Worm (Caenorhabditis elegans) whole organism, late embryonic: ENCODE data around the gene hsp-43.

ENCODE experiments used
- C38D4.7 ChIP-seq: fragments of 200-800 bp; sonication (Bioruptor generic); optimal IDR thresholded peaks from 2 replicates; lab custom pipeline; 2018; ENCODE audit warnings: mild to moderate bottlenecking, missing genetic modification characterization, moderate library complexity, missing compliant biosample characterization
- K09A11.1 ChIP-seq: sonication (generic microtip); optimal IDR thresholded peaks from 2 replicates; lab custom pipeline; 2017; ENCODE audit warnings: antibody characterized with exemption, mild to moderate bottlenecking, missing genetic modification characterization, missing compliant biosample characterization; ENCODE audit not compliant: insufficient read depth
- Y22D7AL.16 ChIP-seq: sonication (generic microtip); optimal IDR thresholded peaks from 2 replicates; lab custom pipeline; 2016; ENCODE audit warnings: missing genetic modification characterization, missing compliant biosample characterization
- ama-1 ChIP-seq: fragments of 150-350 bp; optimal IDR thresholded peaks from 2 replicates; lab custom pipeline; 2014
- ceh-14 ChIP-seq: sonication (generic microtip); optimal IDR thresholded peaks from 2 replicates; lab custom pipeline; 2016; ENCODE audit warnings: missing genotype, missing genetic modification characterization, missing compliant biosample characterization
- ceh-18 ChIP-seq: sonication (generic microtip); optimal IDR thresholded peaks from 2 replicates; lab custom pipeline; 2016; ENCODE audit warnings: missing genetic modification characterization, missing compliant biosample characterization
- ceh-2 ChIP-seq: sonication (generic microtip); optimal IDR thresholded peaks from 2 replicates; lab custom pipeline; 2016; ENCODE audit warnings: missing genotype, missing genetic modification characterization, missing compliant biosample characterization
- ceh-24 ChIP-seq: sonication (generic microtip); optimal IDR thresholded peaks from 2 replicates; lab custom pipeline; 2016; ENCODE audit warnings: mild to moderate bottlenecking, missing genetic modification characterization, missing compliant biosample characterization
- ceh-31 ChIP-seq: sonication (generic microtip); optimal IDR thresholded peaks from 2 replicates; lab custom pipeline; 2016; ENCODE audit warnings: missing genetic modification characterization, missing compliant biosample characterization
- ceh-34 ChIP-seq: sonication (generic microtip); optimal IDR thresholded peaks from 2 replicates; lab custom pipeline; 2016; ENCODE audit warnings: mild to moderate bottlenecking, missing genetic modification characterization, missing compliant biosample characterization
- ceh-45 ChIP-seq: fragments of 200-800 bp; sonication (Bioruptor generic); IDR thresholded peaks from 2 replicates; pipeline ENCODE4 v1.3.6; 2022; ENCODE audit warnings: missing genetic modification reagents, missing genetic modification characterization, missing compliant biosample characterization
- ceh-6 ChIP-seq: fragments of 200-800 bp; sonication (Bioruptor generic); optimal IDR thresholded peaks from 2 replicates; lab custom pipeline; 2018; ENCODE audit warnings: mild to moderate bottlenecking, missing genetic modification characterization, missing compliant biosample characterization
- ceh-9 ChIP-seq: sonication (generic microtip); optimal IDR thresholded peaks from 2 replicates; lab custom pipeline; 2016; ENCODE audit warnings: mild to moderate bottlenecking, missing genetic modification characterization, inconsistent platforms, missing compliant biosample characterization
- dve-1 ChIP-seq: sonication (generic microtip); optimal IDR thresholded peaks from 2 replicates; lab custom pipeline; 2017; ENCODE audit warnings: antibody characterized with exemption, mild to moderate bottlenecking, missing genetic modification characterization, missing compliant biosample characterization
- elt-2 ChIP-seq: sonication (generic microtip); optimal IDR thresholded peaks from 2 replicates; lab custom pipeline; 2016; ENCODE audit warnings: missing genetic modification reagents, missing genetic modification characterization, missing compliant biosample characterization
- elt-4 ChIP-seq: sonication (generic microtip); optimal IDR thresholded peaks from 2 replicates; lab custom pipeline; 2016; ENCODE audit warnings: missing genetic modification characterization, missing compliant biosample characterization
- eyg-1 ChIP-seq: sonication (generic microtip); optimal IDR thresholded peaks from 2 replicates; lab custom pipeline; 2016; ENCODE audit warnings: missing genotype, missing genetic modification characterization, missing compliant biosample characterization
- fkh-10 ChIP-seq: fragments of 150-350 bp; optimal IDR thresholded peaks from 2 replicates; lab custom pipeline; 2014; ENCODE audit warnings: missing biosample characterization, missing genetic modification reagents, missing genetic modification characterization
- gmeb-2 ChIP-seq: sonication (generic microtip); optimal IDR thresholded peaks from 2 replicates; lab custom pipeline; 2016; ENCODE audit warnings: missing genetic modification characterization, inconsistent platforms, missing compliant biosample characterization
- hlh-30 ChIP-seq: sonication (generic microtip); optimal IDR thresholded peaks from 2 replicates; lab custom pipeline; 2017; ENCODE audit warnings: antibody characterized with exemption, missing genetic modification characterization, missing compliant biosample characterization; ENCODE audit not compliant: insufficient read depth
- hlh-6 ChIP-seq: sonication (generic microtip); optimal IDR thresholded peaks from 2 replicates; lab custom pipeline; 2016; ENCODE audit warnings: missing genotype, missing genetic modification characterization, missing compliant biosample characterization
- lim-6 ChIP-seq: sonication (generic microtip); optimal IDR thresholded peaks from 2 replicates; lab custom pipeline; 2016; ENCODE audit warnings: missing genetic modification characterization, missing compliant biosample characterization
- madf-2 ChIP-seq: sonication (generic microtip); optimal IDR thresholded peaks from 2 replicates; lab custom pipeline; 2017; ENCODE audit warnings: missing genetic modification characterization, missing compliant biosample characterization
- mec-3 ChIP-seq: sonication (generic microtip); optimal IDR thresholded peaks from 2 replicates; lab custom pipeline; 2016; ENCODE audit warnings: borderline replicate concordance, missing genetic modification characterization, missing compliant biosample characterization
- nhr-11 ChIP-seq: fragments of 150-350 bp; optimal IDR thresholded peaks from 2 replicates; lab custom pipeline; 2014; ENCODE audit warnings: missing biosample characterization, missing genetic modification characterization
- npax-4 ChIP-seq: sonication (generic microtip); optimal IDR thresholded peaks from 2 replicates; lab custom pipeline; 2016; ENCODE audit warnings: missing genetic modification characterization, missing compliant biosample characterization
- odd-2 ChIP-seq: sonication (generic microtip); optimal IDR thresholded peaks from 2 replicates; lab custom pipeline; 2017; ENCODE audit warnings: antibody characterized with exemption, mild to moderate bottlenecking, missing genetic modification characterization, missing compliant biosample characterization
- pag-3 ChIP-seq: sonication (generic microtip); optimal IDR thresholded peaks from 2 replicates; lab custom pipeline; 2016; ENCODE audit warnings: missing compliant biosample characterization, missing genetic modification characterization, borderline replicate concordance
- pat-9 ChIP-seq: fragments of 200-800 bp; sonication (Bioruptor generic); optimal IDR thresholded peaks from 2 replicates; lab custom pipeline; 2018; ENCODE audit warnings: mild to moderate bottlenecking, missing genetic modification characterization, moderate library complexity, missing compliant biosample characterization
- pha-4 ChIP-seq: fragments of 150-350 bp; optimal IDR thresholded peaks from 2 replicates; lab custom pipeline; 2018; ENCODE audit warnings: missing biosample characterization, missing genetic modification reagents, missing genetic modification characterization
- pros-1 ChIP-seq: fragments of 150-350 bp; optimal IDR thresholded peaks from 2 replicates; lab custom pipeline; 2014; ENCODE audit warnings: missing biosample characterization, missing genetic modification reagents, missing genetic modification characterization
- ref-2 ChIP-seq: sonication (generic microtip); optimal IDR thresholded peaks from 2 replicates; lab custom pipeline; 2016; ENCODE audit warnings: missing genetic modification characterization, missing compliant biosample characterization
- rnt-1 ChIP-seq: sonication (generic microtip); optimal IDR thresholded peaks from 2 replicates; lab custom pipeline; 2016; ENCODE audit warnings: missing genetic modification characterization, missing compliant biosample characterization
- sdc-2 ChIP-seq: sonication (generic microtip); optimal IDR thresholded peaks from 2 replicates; lab custom pipeline; 2016; ENCODE audit warnings: missing genotype, missing genetic modification characterization, missing compliant biosample characterization
- sox-2 ChIP-seq: fragments of 200-800 bp; sonication (Bioruptor generic); IDR thresholded peaks from 2 replicates; pipeline ENCODE4 v1.3.6; 2022; ENCODE audit warnings: missing genetic modification reagents, missing genetic modification characterization, missing compliant biosample characterization
- sox-4 ChIP-seq: sonication (generic microtip); optimal IDR thresholded peaks from 2 replicates; lab custom pipeline; 2017; ENCODE audit warnings: mild to moderate bottlenecking, missing genetic modification characterization, inconsistent platforms, missing compliant biosample characterization
- tbx-2 ChIP-seq: sonication (generic microtip); optimal IDR thresholded peaks from 2 replicates; lab custom pipeline; 2016; ENCODE audit warnings: missing genetic modification characterization, missing compliant biosample characterization
- tbx-7 ChIP-seq: sonication (generic microtip); optimal IDR thresholded peaks from 2 replicates; lab custom pipeline; 2016; ENCODE audit warnings: missing genotype, missing genetic modification characterization, missing compliant biosample characterization
- ttx-3 ChIP-seq: sonication (generic microtip); optimal IDR thresholded peaks from 2 replicates; lab custom pipeline; 2016; ENCODE audit warnings: missing genetic modification reagents, missing genetic modification characterization, missing compliant biosample characterization
- unc-42 ChIP-seq: sonication (generic microtip); optimal IDR thresholded peaks from 2 replicates; lab custom pipeline; 2016; ENCODE audit warnings: missing genotype, missing genetic modification characterization, missing compliant biosample characterization
- unc-55 ChIP-seq: sonication (generic microtip); optimal IDR thresholded peaks from 2 replicates; lab custom pipeline; 2017; ENCODE audit warnings: missing biosample characterization, missing genetic modification reagents, missing genetic modification characterization
- ztf-16 ChIP-seq: sonication (generic microtip); optimal IDR thresholded peaks from 2 replicates; lab custom pipeline; 2017; ENCODE audit warnings: missing genetic modification characterization, missing compliant biosample characterization

hsp-43 gene

DNA sequence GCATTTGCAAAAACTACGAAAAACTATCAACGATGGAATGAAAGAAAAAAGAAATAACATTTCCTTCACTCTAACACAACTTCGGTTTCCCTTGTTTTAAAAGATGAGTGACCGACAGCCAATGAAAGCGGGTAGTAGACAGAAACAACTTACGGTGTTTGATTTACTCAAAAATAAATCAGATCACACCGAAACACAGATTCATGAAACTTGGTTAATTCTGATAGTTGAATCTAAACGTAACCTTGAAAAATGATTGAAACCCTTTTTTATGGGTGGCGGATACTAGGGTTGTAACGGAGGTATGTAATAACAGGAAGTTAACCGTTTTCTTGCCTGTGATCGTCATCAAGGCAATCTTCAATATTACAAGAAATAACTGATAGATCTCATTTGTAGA is 40.0 kb upstream of the hsp-43 start:
- no peak for TF ChIP-seq madf-2
- no peak for TF ChIP-seq dve-1 (tag; lab: Kevin White, UChicago)

DNA sequence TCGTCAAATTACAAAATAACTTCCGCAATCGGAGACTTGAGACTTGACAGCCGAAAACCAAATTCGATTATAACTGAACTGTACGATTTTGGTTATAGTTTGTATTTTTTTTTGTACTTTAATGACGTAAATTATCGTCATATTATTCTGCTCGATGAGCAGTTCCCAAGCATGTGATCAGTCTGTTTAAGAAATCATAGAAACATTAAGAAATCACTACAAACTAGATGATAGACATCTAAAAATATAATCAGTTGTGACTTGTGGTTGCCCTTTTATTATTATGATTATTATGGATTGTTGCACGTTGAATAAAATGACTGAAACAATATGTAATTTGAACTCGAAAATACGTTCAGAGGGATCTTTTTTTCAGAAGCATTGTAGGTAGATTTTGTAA is 38.9 kb upstream of the hsp-43 start:
- TF ChIP-seq sdc-2 (tag; lab: Kevin White, UChicago) = no peak
- no peak for TF ChIP-seq ref-2 (tag; lab: Kevin White, UChicago)
- no peak for TF ChIP-seq sox-2 (GFP tag; lab: Robert Waterston, UW)
- TF ChIP-seq odd-2 = no peak
- TF ChIP-seq ceh-45 (GFP tag; lab: Robert Waterston, UW) = no peak
- no peak for TF ChIP-seq sox-4 (tag; lab: Kevin White, UChicago)
- TF ChIP-seq unc-42 (tag; lab: Kevin White, UChicago) = no peak
- TF ChIP-seq tbx-2 = no peak
- TF ChIP-seq unc-55 = no peak
- no peak for TF ChIP-seq dve-1 (tag; lab: Kevin White, UChicago)
- TF ChIP-seq, all 69 proteins: peak for 0

DNA sequence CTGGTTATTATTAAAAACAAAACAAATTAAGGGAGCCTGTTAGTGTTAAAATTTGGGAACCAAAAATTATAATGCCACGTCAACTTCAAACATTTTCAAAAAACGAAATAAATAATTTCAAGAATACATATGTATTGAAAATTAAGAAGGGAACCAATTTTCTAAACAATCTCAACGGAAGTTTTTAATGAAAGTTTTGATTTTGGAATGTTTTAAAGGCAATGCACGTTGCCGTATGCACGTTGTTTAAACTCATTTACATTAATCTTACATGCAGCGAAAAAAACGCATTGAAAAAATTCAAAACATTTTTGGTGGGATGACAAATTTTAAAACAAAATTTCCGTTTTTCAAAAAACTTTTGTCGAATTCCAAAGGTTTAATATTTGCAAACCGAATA is 38.4 kb upstream of the hsp-43 start:
- TF ChIP-seq mec-3 (tag; lab: Kevin White, UChicago) (no peak), ceh-34 (tag; lab: Kevin White, UChicago) (no peak), C38D4.7 (GFP tag; lab: Kevin White, UChicago) (no peak), sdc-2 (tag; lab: Kevin White, UChicago) (no peak)

DNA sequence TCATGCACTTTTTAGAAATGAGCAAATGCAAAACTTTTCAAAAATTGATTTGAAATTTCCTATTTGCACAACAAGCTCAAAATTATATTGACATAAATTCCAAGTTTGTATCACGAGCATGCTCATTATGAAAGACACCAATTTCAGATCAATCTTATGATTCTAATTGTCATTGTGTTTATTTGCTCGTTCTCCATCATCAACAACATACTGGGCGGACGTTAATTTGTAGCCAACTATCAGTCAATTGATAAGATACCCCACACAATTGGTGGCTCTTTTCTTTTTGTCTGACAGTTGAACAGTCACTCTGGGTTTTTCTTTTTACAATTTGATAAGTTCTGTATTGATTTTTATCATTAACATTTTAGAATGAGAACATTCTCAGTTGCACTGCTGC is 36.4 kb upstream of the hsp-43 start, which contains the start of gene lro-1:
TSS of gene lro-1 (plus strand) at position 372 of the 400 bp plus-strand sequence.
- TF ChIP-seq ceh-18 (tag; lab: Kevin White, UChicago) (no peak), ceh-6 (no peak), elt-2 (tag; lab: Kevin White, UChicago) (peak; percentile 62), npax-4 (tag; lab: Kevin White, UChicago) (no peak)

DNA sequence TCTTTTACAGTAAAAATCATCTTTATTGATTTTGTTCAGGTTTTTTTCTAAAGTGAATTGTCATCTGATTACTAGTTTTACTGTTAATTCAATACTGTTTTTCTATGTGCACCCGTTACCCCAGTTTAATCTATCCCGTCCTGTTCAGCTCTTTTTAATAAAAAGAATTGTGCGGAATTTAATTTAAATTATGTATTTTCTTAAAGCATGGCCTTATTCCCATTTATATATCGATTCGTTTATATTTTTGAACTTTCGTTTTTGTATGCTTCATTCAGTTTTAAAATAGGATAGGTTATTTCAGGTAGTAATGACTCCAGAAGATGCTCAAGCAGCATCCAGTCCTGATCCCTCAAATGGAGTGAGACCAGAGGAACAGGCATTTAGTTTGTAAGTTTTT is 31.4 kb upstream of the hsp-43 start, which contains the start of gene W05H9.2:
TSS of gene W05H9.2 (plus strand) at position 301 of the 400 bp plus-strand sequence.
- TF ChIP-seq ama-1 (lab: Kevin White, UChicago) = no peak
- no peak for TF ChIP-seq gmeb-2 (tag; lab: Kevin White, UChicago)
- TF ChIP-seq mec-3 (tag; lab: Kevin White, UChicago) = no peak
- TF ChIP-seq ztf-16 (tag; lab: Kevin White, UChicago) = no peak
- no peak for TF ChIP-seq eyg-1 (tag; lab: Kevin White, UChicago)
- no peak for TF ChIP-seq ceh-9 (tag; lab: Kevin White, UChicago)
- no peak for TF ChIP-seq ceh-24
- no peak for TF ChIP-seq C38D4.7 (GFP tag; lab: Kevin White, UChicago)
- TF ChIP-seq odd-2 = no peak
- TF ChIP-seq fkh-10 (GFP tag; lab: Kevin White, UChicago) = no peak
- TF ChIP-seq sox-4 (tag; lab: Kevin White, UChicago) = no peak
- TF ChIP-seq elt-4 = no peak
- TF ChIP-seq lim-6 (tag; lab: Kevin White, UChicago) = no peak
- no peak for TF ChIP-seq ttx-3 (tag; lab: Kevin White, UChicago)
- TF ChIP-seq rnt-1 (tag; lab: Kevin White, UChicago) = no peak
- no peak for TF ChIP-seq hlh-6 (tag; lab: Kevin White, UChicago)
- TF ChIP-seq Y22D7AL.16 (tag; lab: Kevin White, UChicago) = no peak
- TF ChIP-seq, all 69 proteins: peak for 0

DNA sequence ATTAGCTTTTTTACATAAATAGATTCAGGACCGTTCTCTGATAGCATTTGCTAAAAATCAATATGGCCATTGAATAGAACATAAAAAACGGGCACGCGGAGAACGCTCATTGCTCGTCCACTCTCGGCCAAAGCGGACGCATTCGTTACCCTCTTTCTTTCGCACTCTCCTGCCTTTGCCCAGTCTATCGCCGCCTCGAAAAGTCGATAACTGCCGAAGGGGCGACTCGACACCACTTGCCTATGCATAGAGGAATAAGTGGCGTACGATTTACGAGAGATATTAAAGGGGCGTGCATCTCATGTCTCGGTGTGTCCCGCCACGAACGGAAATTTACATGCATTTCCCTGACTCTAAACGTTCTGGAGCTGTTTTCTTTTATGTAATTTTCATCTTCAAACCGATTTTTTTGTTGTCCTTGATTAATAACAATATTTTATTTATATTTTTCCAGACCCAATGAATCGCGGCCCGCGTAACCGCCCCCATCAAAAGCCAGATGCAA is 27.9 kb upstream of the hsp-43 start, which contains the start of gene W05H9.4:
TSS of gene W05H9.4 (plus strand) at position 455 of the 505 bp plus-strand sequence.
- TF ChIP-seq ceh-31 (tag; lab: Kevin White, UChicago) = peak; percentile 59
- no peak for TF ChIP-seq mec-3 (tag; lab: Kevin White, UChicago)
- TF ChIP-seq K09A11.1 (tag; lab: Kevin White, UChicago) = no peak
- TF ChIP-seq gmeb-2 (tag; lab: Kevin White, UChicago) = no peak
- TF ChIP-seq ceh-2 = no peak
- TF ChIP-seq dve-1 (tag; lab: Kevin White, UChicago) = no peak
- TF ChIP-seq ceh-6 = no peak
- TF ChIP-seq hlh-30 (tag; lab: Kevin White, UChicago) = peak; percentile 39
- no peak for TF ChIP-seq ceh-9 (tag; lab: Kevin White, UChicago)
- no peak for TF ChIP-seq sox-2 (GFP tag; lab: Robert Waterston, UW)
- no peak for TF ChIP-seq pag-3 (tag; lab: Kevin White, UChicago)
- TF ChIP-seq pros-1 (tag; lab: Kevin White, UChicago) = no peak
- peak; percentile 43 for TF ChIP-seq ceh-34 (tag; lab: Kevin White, UChicago)
- no peak for TF ChIP-seq pha-4 (tag; lab: Kevin White, UChicago)
- TF ChIP-seq pat-9 (tag; lab: Kevin White, UChicago) = no peak
- no peak for TF ChIP-seq tbx-7
- TF ChIP-seq nhr-11 (tag; lab: Kevin White, UChicago) = no peak
- TF ChIP-seq ceh-14 (tag; lab: Kevin White, UChicago) = no peak
